Worm (Caenorhabditis elegans) whole organism, L3 larva: ENCODE data around the gene ndx-2.
A peak's percentile ranks its signal among the peaks of the same experiment; 100 is the strongest.

Experiments
- R02D3.7 ChIP-seq: fragments of 150-350 bp; optimal IDR thresholded peaks from 2 replicates; lab custom pipeline; 2014; ENCODE audit warnings: missing biosample characterization, missing genetic modification characterization
- ZK546.5 ChIP-seq: sonication (generic microtip); optimal IDR thresholded peaks from 2 replicates; lab custom pipeline; 2017; ENCODE audit warnings: missing biosample characterization, missing genetic modification characterization
- aly-2 ChIP-seq: fragments of 150-350 bp; optimal IDR thresholded peaks from 2 replicates; lab custom pipeline; 2014; ENCODE audit warnings: missing biosample characterization, missing genetic modification characterization
- ama-1 ChIP-seq: fragments of 150-350 bp; optimal IDR thresholded peaks from 2 replicates; lab custom pipeline; 2018
- ceh-16 ChIP-seq: sonication (generic microtip); optimal IDR thresholded peaks from 2 replicates; lab custom pipeline; 2017; ENCODE audit warnings: missing biosample characterization, missing genetic modification characterization
- ceh-82 ChIP-seq: fragments of 150-350 bp; optimal IDR thresholded peaks from 2 replicates; lab custom pipeline; 2014; ENCODE audit warnings: missing biosample characterization, missing genetic modification characterization
- daf-12 ChIP-seq: fragments of 150-350 bp; optimal IDR thresholded peaks from 2 replicates; lab custom pipeline; 2014; ENCODE audit warnings: missing biosample characterization, missing genetic modification reagents, missing genetic modification characterization
- egl-5 ChIP-seq: fragments of 150-350 bp; optimal IDR thresholded peaks from 2 replicates; lab custom pipeline; 2017; ENCODE audit warnings: missing biosample characterization, missing genetic modification reagents, missing genetic modification characterization, inconsistent platforms
- elt-1 ChIP-seq: fragments of 150-350 bp; optimal IDR thresholded peaks from 2 replicates; lab custom pipeline; 2014; ENCODE audit warnings: missing biosample characterization, missing genetic modification characterization
- elt-2 ChIP-seq: sonication (generic microtip); optimal IDR thresholded peaks from 2 replicates; lab custom pipeline; 2016; ENCODE audit warnings: missing genetic modification reagents, mild to moderate bottlenecking, missing genetic modification characterization, missing compliant biosample characterization
- elt-3 ChIP-seq, 3 experiments: fragments of 150-350 bp in 1 of 3; sonication (generic microtip) in 2 of 3; optimal IDR thresholded peaks; 2 replicates in 2 of 3; 4 replicates in 1 of 3; lab custom pipeline; 2014 to 2017; ENCODE audit warnings: missing biosample characterization in 3 of 3, missing genetic modification characterization in 3 of 3
- eor-1 ChIP-seq, 2 experiments: fragments of 150-350 bp; optimal IDR thresholded peaks; 2 replicates each; lab custom pipeline; 2014 to 2018; ENCODE audit warnings: missing biosample characterization in 2 of 2, missing genetic modification characterization in 2 of 2
- fkh-10 ChIP-seq: sonication (generic microtip); optimal IDR thresholded peaks from 2 replicates; lab custom pipeline; 2017; ENCODE audit warnings: missing biosample characterization, missing genetic modification reagents, missing genetic modification characterization
- fkh-2 ChIP-seq: fragments of 150-350 bp; optimal IDR thresholded peaks from 2 replicates; lab custom pipeline; 2014; ENCODE audit warnings: missing biosample characterization, missing genetic modification reagents, missing genetic modification characterization
- hmg-11 ChIP-seq: sonication (generic microtip); optimal IDR thresholded peaks from 2 replicates; lab custom pipeline; 2016; ENCODE audit warnings: missing genetic modification characterization, missing compliant biosample characterization
- lin-15B ChIP-seq: fragments of 150-350 bp; optimal IDR thresholded peaks from 2 replicates; lab custom pipeline; 2014; ENCODE audit warnings: missing biosample characterization, missing genetic modification characterization
- lin-39 ChIP-seq: fragments of 150-350 bp; optimal IDR thresholded peaks from 2 replicates; lab custom pipeline; 2018; ENCODE audit warnings: missing biosample characterization, missing genetic modification reagents, missing genetic modification characterization
- lsy-12 ChIP-seq: sonication (generic microtip); optimal IDR thresholded peaks from 2 replicates; lab custom pipeline; 2016; ENCODE audit warnings: mild to moderate bottlenecking, missing genetic modification characterization, missing compliant biosample characterization
- mdl-1 ChIP-seq: fragments of 150-350 bp; optimal IDR thresholded peaks from 2 replicates; lab custom pipeline; 2014; ENCODE audit warnings: missing biosample characterization, missing genetic modification characterization
- mml-1 ChIP-seq: fragments of 150-350 bp; sonication (generic microtip); optimal IDR thresholded peaks from 3 replicates; lab custom pipeline; 2014; ENCODE audit warnings: missing biosample characterization, missing genetic modification characterization
- nfya-1 ChIP-seq: sonication (generic microtip); optimal IDR thresholded peaks from 2 replicates; lab custom pipeline; 2017; ENCODE audit warnings: missing genetic modification characterization, mild to moderate bottlenecking, missing compliant biosample characterization, antibody characterized with exemption, moderate library complexity; ENCODE audit not compliant: insufficient read depth
- nhr-11 ChIP-seq: fragments of 150-350 bp; optimal IDR thresholded peaks from 2 replicates; lab custom pipeline; 2014; ENCODE audit warnings: missing biosample characterization, missing genetic modification characterization
- nhr-12 ChIP-seq: fragments of 150-350 bp; optimal IDR thresholded peaks from 2 replicates; lab custom pipeline; 2014; ENCODE audit warnings: missing biosample characterization, missing genetic modification characterization
- nhr-23 ChIP-seq: fragments of 150-350 bp; optimal IDR thresholded peaks from 2 replicates; lab custom pipeline; 2014; ENCODE audit warnings: missing biosample characterization, missing genetic modification reagents, missing genetic modification characterization
- nhr-237 ChIP-seq: fragments of 150-350 bp; optimal IDR thresholded peaks from 2 replicates; lab custom pipeline; 2014; ENCODE audit warnings: missing biosample characterization, missing genetic modification characterization
- nhr-25 ChIP-seq: sonication (generic microtip); optimal IDR thresholded peaks from 2 replicates; lab custom pipeline; 2017; ENCODE audit warnings: missing biosample characterization, missing genetic modification characterization
- nhr-67 ChIP-seq: fragments of 150-350 bp; optimal IDR thresholded peaks from 2 replicates; lab custom pipeline; 2014; ENCODE audit warnings: missing biosample characterization, missing genetic modification characterization
- nhr-77 ChIP-seq: fragments of 150-350 bp; optimal IDR thresholded peaks from 2 replicates; lab custom pipeline; 2014; ENCODE audit warnings: missing biosample characterization, missing genetic modification characterization
- pqm-1 ChIP-seq: fragments of 150-350 bp; optimal IDR thresholded peaks from 2 replicates; lab custom pipeline; 2017; ENCODE audit warnings: missing biosample characterization, missing genetic modification characterization, inconsistent platforms
- sea-2 ChIP-seq: fragments of 150-350 bp; sonication (generic microtip); optimal IDR thresholded peaks from 4 replicates; lab custom pipeline; 2014; ENCODE audit warnings: missing biosample characterization, missing genetic modification reagents, missing genetic modification characterization
- snpc-4 ChIP-seq: fragments of 150-350 bp; optimal IDR thresholded peaks from 2 replicates; lab custom pipeline; 2014; ENCODE audit warnings: missing biosample characterization, missing genetic modification characterization
- tbx-2 ChIP-seq: sonication (generic microtip); optimal IDR thresholded peaks from 2 replicates; lab custom pipeline; 2016; ENCODE audit warnings: mild to moderate bottlenecking, missing genetic modification characterization, missing compliant biosample characterization
- unc-39 ChIP-seq: sonication (generic microtip); optimal IDR thresholded peaks from 4 replicates; lab custom pipeline; 2017; ENCODE audit warnings: missing biosample characterization, missing genetic modification characterization
- unc-62 ChIP-seq: fragments of 150-350 bp; sonication (generic microtip); optimal IDR thresholded peaks from 4 replicates; lab custom pipeline; 2014; ENCODE audit warnings: missing biosample characterization, missing genetic modification reagents, missing genetic modification characterization
- ztf-11 ChIP-seq: fragments of 150-350 bp; optimal IDR thresholded peaks from 2 replicates; lab custom pipeline; 2014; ENCODE audit warnings: missing biosample characterization, missing genetic modification characterization

The ndx-2 gene

DNA sequence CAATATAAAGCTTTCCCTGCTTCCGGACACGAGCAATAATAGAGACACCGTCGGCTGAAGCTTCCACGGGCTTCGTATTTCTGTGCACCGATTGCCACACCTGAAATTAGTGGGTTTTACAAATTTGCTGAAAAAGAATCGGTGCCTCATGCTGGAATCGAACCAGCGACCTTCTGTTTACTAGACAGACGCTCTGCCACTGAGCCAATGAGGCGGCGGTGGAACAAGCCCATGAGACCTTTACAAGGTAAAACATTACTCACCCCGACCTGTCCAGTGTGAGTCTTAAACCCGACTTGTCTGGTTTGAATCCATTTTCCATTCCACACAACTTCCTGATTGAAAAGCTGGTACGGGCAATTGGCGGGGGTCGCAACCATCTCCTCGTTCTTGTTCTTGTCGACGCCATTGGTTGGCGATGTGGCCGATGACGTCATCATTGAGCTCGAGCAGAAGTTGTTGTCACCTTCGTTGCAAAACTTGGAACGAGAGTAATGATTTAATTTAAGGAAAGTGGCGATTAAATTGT is at the start of gene ndx-2:
Gene ndx-2 (minus strand): TSS at position 479 of the 529 bp plus-strand sequence.
- TF ChIP-seq snpc-4 (tag; lab: Kevin White, UChicago) (no peak), lsy-12 (tag; lab: Kevin White, UChicago) (peak; percentile 14)

ce11 chrV:2713532-2713931 is 48.7 kb upstream of the ndx-2 start, which contains the start of gene srt-28:
Gene srt-28 (minus strand): TSS chrV:2713632.
- TF ChIP-seq lin-39 (tag; lab: Kevin White, UChicago): no peak

DNA sequence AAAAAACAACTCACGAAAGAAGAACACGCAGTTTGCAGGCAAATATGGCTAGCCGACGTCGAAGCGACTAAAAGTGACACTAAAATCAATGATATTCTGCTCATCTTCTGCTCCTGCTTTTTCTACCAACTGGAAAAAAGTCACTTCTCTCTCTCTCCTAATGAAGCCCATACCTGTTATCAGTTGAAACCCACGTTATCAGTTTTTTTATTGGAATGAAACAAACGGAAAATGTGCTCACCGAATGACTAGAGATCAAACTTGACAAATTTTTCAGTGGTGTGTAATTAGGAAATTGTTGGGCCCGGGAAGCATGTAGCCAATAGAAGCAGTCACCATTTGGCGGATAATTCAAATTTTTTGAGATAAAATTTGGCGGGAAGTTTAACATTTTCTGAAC is 46.6 kb upstream of the ndx-2 start, which contains the start of gene C24B9.3:
Gene C24B9.3 (minus strand): TSS at position 171 of the 400 bp plus-strand sequence.
- TF ChIP-seq elt-2 (tag; lab: Kevin White, UChicago) (peak; percentile 86), nfya-1 (tag; lab: Kevin White, UChicago) (peak; percentile 14), ztf-11 (no peak), pqm-1 (tag; lab: Kevin White, UChicago) (peak; percentile 80)

ce11 chrV:2710192-2710591 is 45.4 kb upstream of the ndx-2 start:
- TF ChIP-seq nfya-1 (tag; lab: Kevin White, UChicago) (peak; percentile 73), eor-1 (tag; optimal IDR thresholded peaks at IDR 0.05; lab: Kevin White, UChicago) (no peak), lin-39 (tag; lab: Kevin White, UChicago) (no peak)

DNA sequence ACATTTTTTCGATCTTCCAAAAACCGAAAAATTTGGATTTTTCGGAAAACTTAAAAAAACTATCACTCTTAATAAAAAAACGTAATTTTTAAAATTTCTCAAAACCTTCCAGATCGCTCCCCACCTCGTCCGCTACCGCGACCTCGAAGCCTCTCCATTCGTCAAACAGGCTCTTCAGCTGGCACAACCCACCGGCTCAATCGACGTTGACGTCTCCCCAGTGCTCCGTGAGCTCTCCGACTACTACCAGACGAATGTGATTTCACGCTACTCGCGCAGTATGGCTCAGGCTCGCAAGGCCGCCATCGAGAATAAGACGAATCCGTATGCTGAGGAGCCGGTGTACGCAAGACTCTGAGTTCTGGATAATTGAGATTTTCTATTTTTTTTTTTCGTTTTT is 41.6 kb upstream of the ndx-2 start:
- no peak for TF ChIP-seq elt-3 (tag; optimal IDR thresholded peaks at IDR 0.05; lab: Kevin White, UChicago)
- no peak for TF ChIP-seq ztf-11
- TF ChIP-seq ama-1 (lab: Kevin White, UChicago): no peak
- no peak for TF ChIP-seq nhr-11
- TF ChIP-seq, all 47 proteins: peak for 0

DNA sequence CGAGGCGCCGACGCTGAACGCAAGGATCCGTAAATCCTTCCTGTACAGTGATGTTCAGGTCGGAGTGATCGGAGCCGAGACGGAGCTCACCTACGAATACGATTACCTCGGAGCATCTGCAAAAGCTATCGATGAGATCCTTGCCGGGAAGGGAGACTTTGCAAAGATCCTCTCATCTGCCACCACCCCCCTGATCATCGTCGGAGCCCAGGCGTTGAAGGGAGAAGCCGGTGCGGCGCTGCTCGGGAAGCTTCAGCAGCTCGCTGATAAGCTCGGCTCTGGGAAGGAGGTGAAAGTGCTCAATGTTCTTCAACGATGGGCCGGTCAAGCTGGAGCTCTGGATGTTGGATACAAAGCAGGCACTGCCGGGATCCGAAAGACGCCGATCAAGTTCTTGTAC is 38.5 kb upstream of the ndx-2 start:
- TF ChIP-seq nhr-12 (tag; lab: Kevin White, UChicago): no peak
- TF ChIP-seq ztf-11: no peak

DNA sequence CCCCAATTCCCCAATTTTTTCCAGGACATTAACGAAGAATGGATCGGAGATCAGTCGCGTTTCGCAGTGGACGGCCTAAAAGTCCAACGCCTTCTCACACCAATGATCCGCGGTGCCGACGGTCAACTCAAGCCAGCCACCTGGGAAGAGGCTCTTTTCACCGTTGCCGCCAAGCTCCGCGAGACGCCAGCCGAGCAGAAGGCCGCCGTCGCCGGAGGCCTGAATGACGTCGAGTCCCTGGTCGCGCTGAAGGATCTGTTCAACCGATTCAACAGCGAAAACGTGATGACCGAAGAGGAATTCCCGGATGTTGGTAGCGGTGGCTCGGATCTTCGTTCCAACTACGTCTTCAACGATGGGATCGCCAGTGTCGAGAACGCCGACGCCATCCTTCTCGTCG is 38.1 kb upstream of the ndx-2 start:
- TF ChIP-seq nhr-23 (no peak), egl-5 (tag; lab: Kevin White, UChicago) (no peak), ama-1 (lab: Kevin White, UChicago) (no peak), fkh-10 (GFP tag; lab: Kevin White, UChicago) (no peak), ceh-16 (tag; lab: Kevin White, UChicago) (no peak), ztf-11 (no peak), daf-12 (tag; lab: Kevin White, UChicago) (no peak), R02D3.7 (tag; lab: Kevin White, UChicago) (no peak), nhr-67 (no peak), eor-1 (tag; optimal IDR thresholded peaks at IDR 0.05; lab: Kevin White, UChicago) (no peak), ceh-82 (tag; lab: Kevin White, UChicago) (no peak), mml-1 (tag; lab: Kevin White, UChicago) (no peak), nhr-25 (tag; lab: Kevin White, UChicago) (no peak), unc-39 (tag; lab: Kevin White, UChicago) (no peak), sea-2 (GFP tag; lab: Kevin White, UChicago) (no peak)

DNA sequence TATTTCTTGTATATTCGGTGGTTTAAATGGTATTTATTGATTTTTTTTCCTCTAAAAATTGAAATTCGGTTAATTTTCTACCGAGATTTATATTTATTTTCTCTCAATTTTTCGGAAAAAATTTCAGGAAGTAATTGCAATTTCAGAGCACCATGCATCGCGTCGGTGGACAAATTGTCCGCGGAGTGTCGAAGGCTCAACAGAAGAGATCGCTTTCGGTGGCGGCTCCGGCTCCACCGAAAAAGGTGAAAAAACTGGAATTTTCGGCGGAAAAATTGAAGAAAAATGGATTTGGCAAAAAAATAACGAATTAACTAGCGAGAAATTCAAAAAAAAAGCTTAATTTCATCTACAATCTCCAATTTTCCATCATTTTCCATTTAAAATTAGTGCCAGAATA is 34.0 kb upstream of the ndx-2 start, which contains the start of gene nuo-5:
Gene nuo-5 (plus strand): TSS at position 147 of the 400 bp plus-strand sequence.
- TF ChIP-seq hmg-11 (tag; lab: Kevin White, UChicago): no peak
- TF ChIP-seq pqm-1 (tag; lab: Kevin White, UChicago): no peak
- no peak for TF ChIP-seq tbx-2 (tag; lab: Kevin White, UChicago)
- no peak for TF ChIP-seq aly-2 (tag; lab: Kevin White, UChicago)
- TF ChIP-seq lin-15B (tag; lab: Kevin White, UChicago): no peak
- no peak for TF ChIP-seq elt-1 (tag; lab: Kevin White, UChicago)
- no peak for TF ChIP-seq mdl-1 (tag; lab: Kevin White, UChicago)
- no peak for TF ChIP-seq mml-1 (tag; lab: Kevin White, UChicago)
- TF ChIP-seq fkh-2 (tag; lab: Kevin White, UChicago): no peak
- no peak for TF ChIP-seq ZK546.5 (tag; lab: Kevin White, UChicago)
- no peak for TF ChIP-seq fkh-10 (GFP tag; lab: Kevin White, UChicago)
- TF ChIP-seq egl-5 (tag; lab: Kevin White, UChicago): no peak
- TF ChIP-seq nhr-237 (tag; lab: Kevin White, UChicago): no peak
- TF ChIP-seq unc-39 (tag; lab: Kevin White, UChicago): no peak
- no peak for TF ChIP-seq unc-62
- TF ChIP-seq ceh-82 (tag; lab: Kevin White, UChicago): no peak
- no peak for TF ChIP-seq ama-1 (lab: Kevin White, UChicago)
- no peak for TF ChIP-seq nhr-77 (tag; lab: Kevin White, UChicago)
